Fruit fly (Drosophila melanogaster): ENCODE data around the gene Efa6.

The Efa6 gene

dm6 chr3R:22597344-22597954 lies 9.9 kb downstream of the Efa6 start (continued):
- TF ChIP-seq CG4617 (GFP tag; optimal IDR thresholded peaks at IDR 0.05; ENCODE audit: borderline replicate concordance) (no peak), CHES-1-like (GFP tag; optimal IDR thresholded peaks at IDR 0.05) (no peak), ase (GFP tag; IDR thresholded peaks at IDR 0.05) (peak; percentile 65; the same call in 1 of the 3 replicates), Drgx (GFP tag; IDR thresholded peaks at IDR 0.05) (peak; percentile 81), Trl (optimal IDR thresholded peaks at IDR 0.05) (no peak), Trl (GFP tag; optimal IDR thresholded peaks at IDR 0.05) (peak; percentile 57), Hey (tag; optimal IDR thresholded peaks at IDR 0.05) (no peak), dm (GFP tag; optimal IDR thresholded peaks at IDR 0.05) (peak; percentile 35), eyg (GFP tag; optimal IDR thresholded peaks at IDR 0.05) (no peak), Atf6 (GFP tag; IDR thresholded peaks at IDR 0.05) (peak; percentile 45; the same call in 1 of the 2 replicates), row (GFP tag; IDR thresholded peaks at IDR 0.05) (peak; percentile 82), CG3838 (GFP tag; optimal IDR thresholded peaks at IDR 0.05) (no peak), CG12104 (GFP tag; optimal IDR thresholded peaks at IDR 0.05) (no peak), CG8290 (GFP tag; optimal IDR thresholded peaks at IDR 0.05) (no peak), CG8290 (tag; optimal IDR thresholded peaks at IDR 0.05) (no peak), CG11723 (GFP tag; optimal IDR thresholded peaks at IDR 0.05) (no peak), gcm (GFP tag; optimal IDR thresholded peaks at IDR 0.05) (no peak), CG7963 (GFP tag; IDR thresholded peaks at IDR 0.05; ENCODE audit: partially characterized antibody) (no peak), Lhr (GFP tag; optimal IDR thresholded peaks at IDR 0.05) (no peak), chn (GFP tag; optimal IDR thresholded peaks at IDR 0.05) (peak; percentile 41), Rx (GFP tag; IDR thresholded peaks at IDR 0.05) (peak; percentile 70), CG4282 (GFP tag; optimal IDR thresholded peaks at IDR 0.05) (no peak), ATbp (GFP tag; optimal IDR thresholded peaks at IDR 0.05) (peak; percentile 87), Hmr (GFP tag; optimal IDR thresholded peaks at IDR 0.05) (peak; percentile 23), CG17612 (GFP tag; IDR thresholded peaks at IDR 0.05) (no peak), sob (GFP tag; IDR thresholded peaks at IDR 0.05) (peak; percentile 70), CG10462 (GFP tag; optimal IDR thresholded peaks at IDR 0.05) (peak; percentile 45), ato (GFP tag; IDR thresholded peaks at IDR 0.05; ENCODE audit: partially characterized antibody) (no peak), hbn (GFP tag; IDR thresholded peaks at IDR 0.05; ENCODE audit: partially characterized antibody) (no peak), HHEX (GFP tag; optimal IDR thresholded peaks at IDR 0.05) (peak; percentile 57), Fer3 (tag; optimal IDR thresholded peaks at IDR 0.05) (no peak), Dref (GFP tag; IDR thresholded peaks at IDR 0.05) (no peak), dmrt99B (tag; optimal IDR thresholded peaks at IDR 0.05) (no peak), Nf-YC (tag; optimal IDR thresholded peaks at IDR 0.05) (no peak), pnt (GFP tag; optimal IDR thresholded peaks at IDR 0.05) (peak; percentile 68), pb (GFP tag; optimal IDR thresholded peaks at IDR 0.05) (peak; percentile 53), klu (GFP tag; IDR thresholded peaks at IDR 0.05) (peak; percentile 47; the same call in 1 of the 2 replicates), hth (optimal IDR thresholded peaks at IDR 0.05) (no peak), CG5953 (GFP tag; IDR thresholded peaks at IDR 0.05) (peak; percentile 87), bbx (GFP tag; IDR thresholded peaks at IDR 0.05; ENCODE audit: partially characterized antibody) (no peak), CG11456 (GFP tag; IDR thresholded peaks at IDR 0.05) (peak; percentile 73; the same call in 2 of the 3 replicates), lab (GFP tag; optimal IDR thresholded peaks at IDR 0.05) (peak; percentile 72), CG42726 (GFP tag; IDR thresholded peaks at IDR 0.05; ENCODE audit: partially characterized antibody) (no peak), CG10274 (GFP tag; optimal IDR thresholded peaks at IDR 0.05) (no peak), CG4424 (GFP tag; optimal IDR thresholded peaks at IDR 0.05) (no peak), CG2116 (GFP tag; optimal IDR thresholded peaks at IDR 0.05) (peak; percentile 2), CG10959 (GFP tag; IDR thresholded peaks at IDR 0.05) (peak; percentile 56), CG7839 (tag; optimal IDR thresholded peaks at IDR 0.05) (no peak), trh (GFP tag; optimal IDR thresholded peaks at IDR 0.05) (no peak), fd3F (GFP tag; optimal IDR thresholded peaks at IDR 0.05) (peak; percentile 34), CG5245 (GFP tag; optimal IDR thresholded peaks at IDR 0.05) (peak; percentile 76)
